Worm (Caenorhabditis elegans) whole organism, L4 larva: ENCODE results near the gene T05B4.9.

Experiments used
- Y105C5A.15 ChIP-seq: fragments of 200-800 bp; sonication (Bioruptor generic); IDR thresholded peaks from 2 replicates; pipeline ENCODE4 v1.3.6; 2022; ENCODE audit warnings: missing genetic modification characterization, missing compliant biosample characterization
- ces-1 ChIP-seq: fragments of 150-350 bp; sonication (generic microtip); optimal IDR thresholded peaks from 4 replicates; lab custom pipeline; 2014; ENCODE audit warnings: missing biosample characterization, missing genetic modification reagents, missing genetic modification characterization
- jun-1 ChIP-seq: fragments of 150-350 bp; optimal IDR thresholded peaks from 2 replicates; lab custom pipeline; 2014; ENCODE audit warnings: missing biosample characterization, missing genetic modification reagents, missing genetic modification characterization
- lin-15B ChIP-seq: fragments of 150-350 bp; sonication (generic microtip); optimal IDR thresholded peaks from 3 replicates; lab custom pipeline; 2014; ENCODE audit warnings: missing biosample characterization, missing genetic modification characterization
- nhr-11 ChIP-seq: fragments of 150-350 bp; optimal IDR thresholded peaks from 2 replicates; lab custom pipeline; 2014; ENCODE audit warnings: missing biosample characterization, missing genetic modification characterization
- nhr-77 ChIP-seq: fragments of 150-350 bp; optimal IDR thresholded peaks from 2 replicates; lab custom pipeline; 2014; ENCODE audit warnings: missing biosample characterization, missing genetic modification characterization
- rbr-2 ChIP-seq: sonication (generic microtip); optimal IDR thresholded peaks from 2 replicates; lab custom pipeline; 2016; ENCODE audit warnings: missing genotype, missing genetic modification characterization, missing compliant biosample characterization
- unc-62 ChIP-seq, 3 experiments: fragments of 150-350 bp in 1 of 3; sonication (generic microtip); optimal IDR thresholded peaks in 2 of 3; peaks in 1 of 3; 1 replicate in 1 of 3; 2 replicates in 2 of 3; lab custom pipeline; 2014 to 2017; ENCODE audit warnings: missing biosample characterization in 3 of 3, missing genetic modification characterization in 3 of 3, missing genetic modification reagents in 3 of 3, missing genotype in 1 of 3

ce11 chrV:4094740-4095139 lies 23.5 kb downstream of the T05B4.9 start, which contains the start of gene nhr-181:
- TF ChIP-seq lin-15B (no peak), nhr-77 (tag; lab: Kevin White, UChicago) (no peak), rbr-2 (no peak), ces-1 (GFP tag; lab: Kevin White, UChicago) (no peak), Y105C5A.15 (no peak), unc-62 (GFP tag; optimal IDR thresholded peaks at IDR 0.05 in 1 of 2; lab: Kevin White, UChicago) (peak in 1 of 2 experiments; percentile 27), unc-62 (tag; optimal IDR thresholded peaks at IDR 0.05; lab: Kevin White, UChicago) (no peak), jun-1 (tag; lab: Kevin White, UChicago) (no peak), nhr-11 (tag; lab: Kevin White, UChicago) (no peak)
